Worm (Caenorhabditis elegans) whole organism, L3 larva: ENCODE data around the gene C06E2.5.

ENCODE experiments used
- aly-2 ChIP-seq: fragments of 150-350 bp; optimal IDR thresholded peaks from 2 replicates; lab custom pipeline; 2014; ENCODE audit warnings: missing biosample characterization, missing genetic modification characterization
- ama-1 ChIP-seq: fragments of 150-350 bp; optimal IDR thresholded peaks from 2 replicates; lab custom pipeline; 2018
- ceh-82 ChIP-seq: fragments of 150-350 bp; optimal IDR thresholded peaks from 2 replicates; lab custom pipeline; 2014; ENCODE audit warnings: missing biosample characterization, missing genetic modification characterization
- ceh-9 ChIP-seq: sonication (generic microtip); optimal IDR thresholded peaks from 2 replicates; lab custom pipeline; 2018; ENCODE audit warnings: missing biosample characterization, missing genetic modification characterization
- daf-12 ChIP-seq: fragments of 150-350 bp; optimal IDR thresholded peaks from 2 replicates; lab custom pipeline; 2014; ENCODE audit warnings: missing biosample characterization, missing genetic modification reagents, missing genetic modification characterization
- egl-5 ChIP-seq: fragments of 150-350 bp; optimal IDR thresholded peaks from 2 replicates; lab custom pipeline; 2017; ENCODE audit warnings: missing biosample characterization, missing genetic modification reagents, missing genetic modification characterization, inconsistent platforms
- elt-1 ChIP-seq: fragments of 150-350 bp; optimal IDR thresholded peaks from 2 replicates; lab custom pipeline; 2014; ENCODE audit warnings: missing biosample characterization, missing genetic modification characterization
- elt-2 ChIP-seq: sonication (generic microtip); optimal IDR thresholded peaks from 2 replicates; lab custom pipeline; 2016; ENCODE audit warnings: missing genetic modification reagents, mild to moderate bottlenecking, missing genetic modification characterization, missing compliant biosample characterization
- fkh-10 ChIP-seq: sonication (generic microtip); optimal IDR thresholded peaks from 2 replicates; lab custom pipeline; 2017; ENCODE audit warnings: missing biosample characterization, missing genetic modification reagents, missing genetic modification characterization
- fkh-2 ChIP-seq: fragments of 150-350 bp; optimal IDR thresholded peaks from 2 replicates; lab custom pipeline; 2014; ENCODE audit warnings: missing biosample characterization, missing genetic modification reagents, missing genetic modification characterization
- hmg-11 ChIP-seq: sonication (generic microtip); optimal IDR thresholded peaks from 2 replicates; lab custom pipeline; 2016; ENCODE audit warnings: missing genetic modification characterization, missing compliant biosample characterization
- jun-1 ChIP-seq: fragments of 150-350 bp; optimal IDR thresholded peaks from 2 replicates; lab custom pipeline; 2014; ENCODE audit warnings: missing biosample characterization, missing genetic modification reagents, missing genetic modification characterization
- lin-39 ChIP-seq: fragments of 150-350 bp; optimal IDR thresholded peaks from 2 replicates; lab custom pipeline; 2018; ENCODE audit warnings: missing biosample characterization, missing genetic modification reagents, missing genetic modification characterization
- lsy-12 ChIP-seq: sonication (generic microtip); optimal IDR thresholded peaks from 2 replicates; lab custom pipeline; 2016; ENCODE audit warnings: mild to moderate bottlenecking, missing genetic modification characterization, missing compliant biosample characterization
- mdl-1 ChIP-seq: fragments of 150-350 bp; optimal IDR thresholded peaks from 2 replicates; lab custom pipeline; 2014; ENCODE audit warnings: missing biosample characterization, missing genetic modification characterization
- mml-1 ChIP-seq: fragments of 150-350 bp; sonication (generic microtip); optimal IDR thresholded peaks from 3 replicates; lab custom pipeline; 2014; ENCODE audit warnings: missing biosample characterization, missing genetic modification characterization
- nfya-1 ChIP-seq: sonication (generic microtip); optimal IDR thresholded peaks from 2 replicates; lab custom pipeline; 2017; ENCODE audit warnings: missing genetic modification characterization, mild to moderate bottlenecking, missing compliant biosample characterization, antibody characterized with exemption, moderate library complexity; ENCODE audit not compliant: insufficient read depth
- nhr-11 ChIP-seq: fragments of 150-350 bp; optimal IDR thresholded peaks from 2 replicates; lab custom pipeline; 2014; ENCODE audit warnings: missing biosample characterization, missing genetic modification characterization
- nhr-23 ChIP-seq: fragments of 150-350 bp; optimal IDR thresholded peaks from 2 replicates; lab custom pipeline; 2014; ENCODE audit warnings: missing biosample characterization, missing genetic modification reagents, missing genetic modification characterization
- nhr-237 ChIP-seq: fragments of 150-350 bp; optimal IDR thresholded peaks from 2 replicates; lab custom pipeline; 2014; ENCODE audit warnings: missing biosample characterization, missing genetic modification characterization
- nhr-25 ChIP-seq: sonication (generic microtip); optimal IDR thresholded peaks from 2 replicates; lab custom pipeline; 2017; ENCODE audit warnings: missing biosample characterization, missing genetic modification characterization
- nhr-28 ChIP-seq: fragments of 150-350 bp; optimal IDR thresholded peaks from 2 replicates; lab custom pipeline; 2014; ENCODE audit warnings: missing biosample characterization, missing genetic modification characterization
- nhr-67 ChIP-seq: fragments of 150-350 bp; optimal IDR thresholded peaks from 2 replicates; lab custom pipeline; 2014; ENCODE audit warnings: missing biosample characterization, missing genetic modification characterization
- nhr-77 ChIP-seq: fragments of 150-350 bp; optimal IDR thresholded peaks from 2 replicates; lab custom pipeline; 2014; ENCODE audit warnings: missing biosample characterization, missing genetic modification characterization
- pha-4 ChIP-seq: fragments of 150-350 bp; optimal IDR thresholded peaks from 2 replicates; lab custom pipeline; 2014; ENCODE audit warnings: missing biosample characterization, missing genetic modification reagents, missing genetic modification characterization
- pqm-1 ChIP-seq: fragments of 150-350 bp; optimal IDR thresholded peaks from 2 replicates; lab custom pipeline; 2017; ENCODE audit warnings: missing biosample characterization, missing genetic modification characterization, inconsistent platforms
- sea-2 ChIP-seq: fragments of 150-350 bp; sonication (generic microtip); optimal IDR thresholded peaks from 4 replicates; lab custom pipeline; 2014; ENCODE audit warnings: missing biosample characterization, missing genetic modification reagents, missing genetic modification characterization
- skn-1 ChIP-seq: fragments of 150-350 bp; optimal IDR thresholded peaks from 2 replicates; lab custom pipeline; 2014; ENCODE audit warnings: missing biosample characterization, missing genetic modification characterization
- snpc-4 ChIP-seq: fragments of 150-350 bp; optimal IDR thresholded peaks from 2 replicates; lab custom pipeline; 2014; ENCODE audit warnings: missing biosample characterization, missing genetic modification characterization
- tbx-2 ChIP-seq: sonication (generic microtip); optimal IDR thresholded peaks from 2 replicates; lab custom pipeline; 2016; ENCODE audit warnings: mild to moderate bottlenecking, missing genetic modification characterization, missing compliant biosample characterization
- unc-39 ChIP-seq: sonication (generic microtip); optimal IDR thresholded peaks from 4 replicates; lab custom pipeline; 2017; ENCODE audit warnings: missing biosample characterization, missing genetic modification characterization
- zag-1 ChIP-seq: fragments of 150-350 bp; optimal IDR thresholded peaks from 2 replicates; lab custom pipeline; 2014; ENCODE audit warnings: missing biosample characterization, missing genetic modification characterization
- ztf-11 ChIP-seq: fragments of 150-350 bp; optimal IDR thresholded peaks from 2 replicates; lab custom pipeline; 2014; ENCODE audit warnings: missing biosample characterization, missing genetic modification characterization

C06E2.5 gene

DNA sequence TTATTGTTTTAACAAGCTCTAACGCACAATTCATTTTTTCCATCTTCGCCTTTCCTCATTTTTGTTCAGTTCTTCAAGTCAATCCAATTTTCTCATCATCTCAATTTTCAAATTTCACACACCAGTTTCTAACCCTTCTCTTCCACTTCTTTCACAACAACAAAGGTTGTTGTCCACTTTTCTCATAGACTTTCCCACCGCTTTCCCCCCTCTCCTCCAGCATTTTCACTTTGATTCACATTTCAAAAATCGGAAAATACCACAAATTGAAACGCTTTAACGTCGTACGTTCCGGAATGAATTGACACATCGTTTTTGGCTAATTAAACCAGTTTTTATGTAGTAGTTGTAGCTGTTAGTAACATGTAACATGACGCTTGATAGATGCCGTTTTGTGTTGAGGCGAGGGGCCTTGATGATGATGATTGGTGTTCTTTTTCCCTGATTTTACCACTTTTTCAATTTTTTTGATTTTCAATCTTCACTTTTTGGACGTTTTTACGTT is 32.5 kb upstream of the C06E2.5 start:
- TF ChIP-seq elt-1 (tag; lab: Kevin White, UChicago), result no peak
- TF ChIP-seq pha-4 (tag; lab: Kevin White, UChicago), result no peak
- TF ChIP-seq nhr-77 (tag; lab: Kevin White, UChicago), result no peak
- TF ChIP-seq fkh-10 (GFP tag; lab: Kevin White, UChicago), result no peak
- TF ChIP-seq daf-12 (tag; lab: Kevin White, UChicago), result no peak
- no peak for TF ChIP-seq nhr-25 (tag; lab: Kevin White, UChicago)
- no peak for TF ChIP-seq ceh-82 (tag; lab: Kevin White, UChicago)
- no peak for TF ChIP-seq ama-1
- no peak for TF ChIP-seq hmg-11

DNA sequence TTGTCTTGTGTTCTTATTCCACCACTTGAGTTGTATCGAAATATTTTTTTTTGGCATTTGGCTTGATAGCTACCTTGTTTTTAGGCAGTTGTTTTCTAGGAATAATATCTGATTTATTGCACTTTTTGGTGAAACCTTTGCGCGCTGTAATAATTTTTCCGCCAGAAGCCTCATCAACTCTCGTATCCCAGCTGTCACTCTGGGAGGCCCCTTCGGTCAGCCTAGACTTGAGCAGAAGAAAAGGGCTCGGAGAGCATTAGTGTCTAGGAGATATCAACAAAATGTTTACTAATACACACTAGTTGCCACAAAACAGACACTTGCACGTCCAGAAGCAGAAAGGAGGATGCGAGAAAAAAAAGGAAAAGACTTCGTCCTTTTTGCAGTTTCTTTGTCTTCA is 31.1 kb upstream of the C06E2.5 start:
- TF ChIP-seq egl-5 (tag; lab: Kevin White, UChicago) (peak; percentile 22), zag-1 (tag; lab: Kevin White, UChicago) (no peak), nfya-1 (tag; lab: Kevin White, UChicago) (peak; percentile 14)

- TF ChIP-seq aly-2 (tag; lab: Kevin White, UChicago) (no peak), jun-1 (tag; lab: Kevin White, UChicago) (no peak), nhr-67 (tag; lab: Kevin White, UChicago) (no peak), nhr-25 (tag; lab: Kevin White, UChicago) (peak; percentile 42)
Observed at ce11 chrX:8882162-8882561, 24.4 kb upstream of the C06E2.5 start.

DNA sequence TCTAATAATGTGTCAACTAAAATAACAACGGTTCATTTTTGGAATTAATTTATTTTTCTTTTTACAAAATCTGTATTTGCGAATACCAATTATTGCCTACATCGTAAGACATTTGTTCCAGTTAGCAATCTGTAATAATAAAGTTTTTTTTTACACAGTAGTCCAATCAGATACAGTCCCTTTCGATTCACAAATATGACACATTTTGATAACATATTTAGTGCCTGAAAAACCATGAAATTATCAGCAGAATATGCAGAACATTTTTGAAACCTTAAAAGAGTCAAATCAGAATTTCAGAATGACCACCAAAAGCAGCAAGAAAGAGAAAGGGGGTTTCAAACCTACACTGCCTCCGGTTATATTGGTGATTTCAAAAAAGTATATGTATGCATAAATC is 21.6 kb upstream of the C06E2.5 start, which contains the start of gene C06E2.2:
Gene C06E2.2, plus strand, starts transcription at position 301 of the 400 bp plus-strand sequence.
- no peak for TF ChIP-seq unc-39 (tag; lab: Kevin White, UChicago)
- TF ChIP-seq tbx-2, result no peak
- TF ChIP-seq elt-1 (tag; lab: Kevin White, UChicago), result no peak
- TF ChIP-seq lsy-12 (tag; lab: Kevin White, UChicago), result no peak
- TF ChIP-seq sea-2 (GFP tag; lab: Kevin White, UChicago), result no peak
- TF ChIP-seq nhr-67 (tag; lab: Kevin White, UChicago), result no peak
- TF ChIP-seq nhr-23 (tag; lab: Kevin White, UChicago), result no peak
- TF ChIP-seq nhr-11 (tag; lab: Kevin White, UChicago), result no peak
- TF ChIP-seq lin-39 (tag; lab: Kevin White, UChicago), result no peak
- TF ChIP-seq pqm-1, result no peak
- no peak for TF ChIP-seq nhr-77 (tag; lab: Kevin White, UChicago)
- no peak for TF ChIP-seq pha-4 (tag; lab: Kevin White, UChicago)

DNA sequence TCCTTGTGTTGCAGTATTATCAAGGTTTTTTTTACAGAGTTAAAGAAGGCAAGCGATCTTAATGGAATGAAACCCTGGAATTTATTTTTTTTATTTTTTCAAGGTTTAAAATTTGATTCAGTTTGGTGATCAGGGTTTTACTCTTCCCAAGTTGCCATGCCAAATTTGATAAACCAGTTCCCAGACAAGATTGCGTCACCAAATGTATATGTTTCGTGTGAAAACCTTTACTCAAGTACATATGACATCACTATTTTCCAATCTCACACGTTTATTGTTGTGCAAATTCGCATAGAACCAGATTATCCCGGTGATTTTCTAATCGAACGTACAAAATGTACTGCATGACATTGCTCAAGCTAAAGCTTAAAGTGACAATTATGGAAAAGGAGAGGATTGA is 21.0 kb upstream of the C06E2.5 start:
- no peak for TF ChIP-seq pha-4 (tag; lab: Kevin White, UChicago)
- no peak for TF ChIP-seq elt-2 (tag; lab: Kevin White, UChicago)
- TF ChIP-seq ztf-11 (tag; lab: Kevin White, UChicago), result no peak
- no peak for TF ChIP-seq mdl-1
- no peak for TF ChIP-seq snpc-4
- no peak for TF ChIP-seq skn-1 (tag; lab: Kevin White, UChicago)
- TF ChIP-seq nhr-237 (tag; lab: Kevin White, UChicago), result no peak
- TF ChIP-seq hmg-11, result no peak
- TF ChIP-seq ceh-9 (tag; lab: Kevin White, UChicago), result no peak

ce11 chrX:8877162-8877561 is 19.4 kb upstream of the C06E2.5 start:
- no peak for TF ChIP-seq egl-5 (tag; lab: Kevin White, UChicago)
- TF ChIP-seq unc-39 (tag; lab: Kevin White, UChicago), result no peak
- no peak for TF ChIP-seq ztf-11 (tag; lab: Kevin White, UChicago)
- no peak for TF ChIP-seq fkh-2 (tag; lab: Kevin White, UChicago)
- no peak for TF ChIP-seq nhr-28 (tag; lab: Kevin White, UChicago)
- no peak for TF ChIP-seq nhr-25 (tag; lab: Kevin White, UChicago)
- no peak for TF ChIP-seq mml-1 (tag; lab: Kevin White, UChicago)
